Worm (Caenorhabditis elegans) whole organism, L4 larva: ENCODE results near the gene M05D6.5.

Experiments used
- nhr-28 ChIP-seq: fragments of 150-350 bp; optimal IDR thresholded peaks from 2 replicates; lab custom pipeline; 2014; ENCODE audit warnings: missing biosample characterization, missing genetic modification characterization
- nhr-76 ChIP-seq: fragments of 150-350 bp; optimal IDR thresholded peaks from 2 replicates; lab custom pipeline; 2014; ENCODE audit warnings: missing biosample characterization, missing genetic modification characterization

DNA sequence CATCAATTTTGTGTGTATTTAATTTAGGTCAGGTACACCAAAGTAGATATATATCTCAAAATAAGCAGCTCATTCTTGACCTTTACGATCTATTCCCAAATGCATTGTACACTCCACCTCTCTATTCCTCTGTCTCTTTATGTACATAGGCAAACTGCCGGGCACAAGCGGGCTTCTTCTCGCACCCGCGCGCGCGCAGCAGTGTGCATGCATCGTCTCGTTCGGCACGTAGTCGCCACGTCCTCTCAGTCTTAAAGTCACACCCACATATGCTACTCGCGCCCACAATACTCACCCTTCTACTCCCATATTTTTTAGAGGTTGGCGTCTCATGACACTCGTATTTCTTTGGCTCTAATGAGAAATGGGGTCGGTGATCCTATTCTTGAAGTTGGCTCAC is 30.6 kb downstream of the M05D6.5 start:
- TF ChIP-seq nhr-76 (tag; lab: Kevin White, UChicago) = no peak
- TF ChIP-seq nhr-28 (tag; lab: Kevin White, UChicago) = no peak
